Worm (Caenorhabditis elegans): ENCODE measurements around the gene C07G1.15.

Gene C07G1.15

DNA sequence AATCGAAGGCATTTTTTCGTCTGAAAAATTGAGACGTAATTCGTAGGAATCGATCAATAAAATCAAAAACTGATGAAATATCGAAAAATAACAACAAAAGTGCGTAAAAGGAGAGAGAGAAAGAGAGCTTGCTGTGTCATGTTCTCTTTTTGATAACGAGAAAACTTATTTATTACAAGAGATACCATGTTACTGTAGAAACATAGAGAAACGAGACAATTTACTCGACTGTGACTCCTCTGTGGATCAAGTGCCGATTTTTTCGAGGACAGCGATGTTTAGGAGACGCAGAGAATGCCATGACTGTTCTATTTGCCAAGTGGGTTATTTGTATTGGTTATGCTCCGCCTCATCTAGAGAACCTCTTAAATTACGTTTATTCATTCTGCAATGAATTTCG is 36.2 kb upstream of the C07G1.15 start, which contains the start of gene sph-1:
Gene sph-1 (minus strand): TSS at position 23 of the 400 bp plus-strand sequence.
- TF ChIP-seq elt-2 (tag; optimal IDR thresholded peaks at IDR 0.05): peak; percentile 58
- no peak for TF ChIP-seq T23F11.4 (GFP tag; optimal IDR thresholded peaks at IDR 0.05)
- TF ChIP-seq pax-1 (tag; optimal IDR thresholded peaks at IDR 0.05): peak; percentile 74
- TF ChIP-seq ahr-1 (tag; optimal IDR thresholded peaks at IDR 0.05): no peak
- peak; percentile 31 for TF ChIP-seq dve-1 (tag; optimal IDR thresholded peaks at IDR 0.05)
- no peak for TF ChIP-seq npax-4 (tag; optimal IDR thresholded peaks at IDR 0.05)
- TF ChIP-seq sdc-2 (tag; optimal IDR thresholded peaks at IDR 0.05): no peak
- no peak for TF ChIP-seq hlh-13 (GFP tag; optimal IDR thresholded peaks at IDR 0.05)

ce11 chrIV:8136005-8136512 is 33.7 kb upstream of the C07G1.15 start, which contains the start of the genes isp-1 and islo-1:
isp-1 (minus strand) TSS chrIV:8136055.
islo-1 (plus strand) TSS chrIV:8136389.
- TF ChIP-seq elt-2 (tag; optimal IDR thresholded peaks at IDR 0.05): peak; percentile 36
- TF ChIP-seq ceh-31 (tag; optimal IDR thresholded peaks at IDR 0.05): peak; percentile 55
- TF ChIP-seq fkh-10 (GFP tag; optimal IDR thresholded peaks at IDR 0.05): no peak
- TF ChIP-seq rnt-1 (tag; optimal IDR thresholded peaks at IDR 0.05): peak; percentile 50
- no peak for TF ChIP-seq T23F11.4 (GFP tag; optimal IDR thresholded peaks at IDR 0.05)
- TF ChIP-seq ceh-2 (tag; optimal IDR thresholded peaks at IDR 0.05): no peak
- TF ChIP-seq pat-9 (tag; optimal IDR thresholded peaks at IDR 0.05): no peak
- no peak for TF ChIP-seq hlh-8 (tag; optimal IDR thresholded peaks at IDR 0.05)
- no peak for TF ChIP-seq gmeb-2 (tag; optimal IDR thresholded peaks at IDR 0.05)
- TF ChIP-seq ceh-45 (GFP tag; IDR thresholded peaks at IDR 0.05): no peak
- no peak for TF ChIP-seq fkh-6 (tag; optimal IDR thresholded peaks at IDR 0.05)
- no peak for TF ChIP-seq F13H6.1 (tag; optimal IDR thresholded peaks at IDR 0.05)
- peak; percentile 17 for TF ChIP-seq unc-55 (GFP tag; optimal IDR thresholded peaks at IDR 0.05)
- TF ChIP-seq C08G9.2 (tag; optimal IDR thresholded peaks at IDR 0.05): no peak
- TF ChIP-seq pha-2 (tag; optimal IDR thresholded peaks at IDR 0.05): no peak
- TF ChIP-seq tbx-2 (tag; optimal IDR thresholded peaks at IDR 0.05): peak; percentile 55
- TF ChIP-seq sdc-2 (tag; optimal IDR thresholded peaks at IDR 0.05): no peak
- no peak for TF ChIP-seq ceh-30 (tag; optimal IDR thresholded peaks at IDR 0.05)
- no peak for TF ChIP-seq ceh-48 (tag; optimal IDR thresholded peaks at IDR 0.05)
- no peak for TF ChIP-seq nhr-232 (tag; optimal IDR thresholded peaks at IDR 0.05)
- TF ChIP-seq sox-2 (GFP tag; IDR thresholded peaks at IDR 0.05): no peak
- no peak for TF ChIP-seq ceh-24 (tag; optimal IDR thresholded peaks at IDR 0.05)
- no peak for TF ChIP-seq nhr-11 (tag; optimal IDR thresholded peaks at IDR 0.05)
- TF ChIP-seq madf-2 (tag; optimal IDR thresholded peaks at IDR 0.05): no peak
- no peak for TF ChIP-seq tbx-7 (tag; optimal IDR thresholded peaks at IDR 0.05)
- TF ChIP-seq fax-1 (tag; optimal IDR thresholded peaks at IDR 0.05): no peak
- peak; percentile 56 for TF ChIP-seq ref-2 (tag; optimal IDR thresholded peaks at IDR 0.05)
- no peak for TF ChIP-seq pax-1 (tag; optimal IDR thresholded peaks at IDR 0.05)
- no peak for TF ChIP-seq unc-86 (tag; optimal IDR thresholded peaks at IDR 0.05)
- no peak for TF ChIP-seq dve-1 (tag; optimal IDR thresholded peaks at IDR 0.05)
- TF ChIP-seq pha-4 (tag; optimal IDR thresholded peaks at IDR 0.05): no peak
- no peak for TF ChIP-seq ama-1 (optimal IDR thresholded peaks at IDR 0.05)
- TF ChIP-seq pros-1 (tag; optimal IDR thresholded peaks at IDR 0.05): no peak
- peak; percentile 41 for TF ChIP-seq hlh-30 (tag; optimal IDR thresholded peaks at IDR 0.05; ENCODE audit: insufficient read depth)
- peak; percentile 79 for TF ChIP-seq ceh-18 (tag; optimal IDR thresholded peaks at IDR 0.05)
- TF ChIP-seq lim-6 (tag; optimal IDR thresholded peaks at IDR 0.05): no peak
- TF ChIP-seq ceh-34 (tag; optimal IDR thresholded peaks at IDR 0.05): peak; percentile 34
- peak; percentile 60 for TF ChIP-seq nfya-1 (tag; optimal IDR thresholded peaks at IDR 0.05)
- no peak for TF ChIP-seq pag-3 (tag; optimal IDR thresholded peaks at IDR 0.05; ENCODE audit: borderline replicate concordance)
- TF ChIP-seq unc-42 (tag; optimal IDR thresholded peaks at IDR 0.05): peak; percentile 4
- TF ChIP-seq Y22D7AL.16 (tag; optimal IDR thresholded peaks at IDR 0.05): no peak
- TF ChIP-seq ttx-3 (tag; optimal IDR thresholded peaks at IDR 0.05): no peak
